Worm (Caenorhabditis elegans) whole organism, young adult: ENCODE results near the gene F10E9.1.

Experiments used
- B0261.1 ChIP-seq: sonication (generic microtip); optimal IDR thresholded peaks from 2 replicates; lab custom pipeline; 2016; ENCODE audit warnings: mild to moderate bottlenecking, missing genetic modification characterization, moderate library complexity, missing compliant biosample characterization
- D2030.7 ChIP-seq: fragments of 200-800 bp; sonication (Bioruptor generic); IDR thresholded peaks from 2 replicates; pipeline ENCODE4 v1.3.6; 2022; ENCODE audit warnings: missing genetic modification reagents, missing genetic modification characterization, missing compliant biosample characterization
- F37B4.10 ChIP-seq: fragments of 200-800 bp; sonication (Bioruptor generic); IDR thresholded peaks from 2 replicates; pipeline ENCODE4 v1.3.6; 2022; ENCODE audit warnings: missing genetic modification characterization, missing compliant biosample characterization
- F55B11.4 ChIP-seq: sonication (generic microtip); optimal IDR thresholded peaks from 2 replicates; lab custom pipeline; 2016; ENCODE audit warnings: missing compliant biosample characterization, missing genetic modification characterization, borderline replicate concordance; ENCODE audit not compliant: insufficient read depth
- F57A8.1 ChIP-seq: fragments of 200-800 bp; sonication (Bioruptor generic); optimal IDR thresholded peaks from 2 replicates; lab custom pipeline; 2018; ENCODE audit warnings: mild to moderate bottlenecking, missing genetic modification characterization, moderate library complexity, missing compliant biosample characterization
- T26A5.8 ChIP-seq: sonication (generic microtip); optimal IDR thresholded peaks from 2 replicates; lab custom pipeline; 2016; ENCODE audit warnings: missing genetic modification characterization, missing compliant biosample characterization
- Y53G8AR.9 ChIP-seq: fragments of 200-800 bp; sonication (Bioruptor generic); conservative IDR thresholded peaks from 2 replicates; pipeline ENCODE4 v1.3.6; 2022; ENCODE audit warnings: missing genetic modification reagents, missing genetic modification characterization, missing compliant biosample characterization
- ama-1 ChIP-seq, 3 experiments: fragments of 150-350 bp in 1 of 3; sonication (generic microtip) in 2 of 3; optimal IDR thresholded peaks; 2 replicates each; lab custom pipeline; 2014 to 2018; ENCODE audit warnings: missing biosample characterization in 2 of 3, missing genetic modification characterization in 2 of 3, missing genetic modification reagents in 2 of 3
- aptf-3 ChIP-seq: fragments of 200-800 bp; sonication (Bioruptor generic); IDR thresholded peaks from 2 replicates; pipeline ENCODE4 v1.3.6; 2022; ENCODE audit warnings: missing genetic modification characterization, missing compliant biosample characterization
- atf-7 ChIP-seq: sonication (generic microtip); optimal IDR thresholded peaks from 2 replicates; lab custom pipeline; 2017; ENCODE audit warnings: mild to moderate bottlenecking, missing genetic modification characterization, missing compliant biosample characterization
- attf-3 ChIP-seq: fragments of 200-800 bp; sonication (Bioruptor generic); conservative IDR thresholded peaks from 2 replicates; pipeline ENCODE4 v1.3.6; 2022; ENCODE audit warnings: missing genetic modification reagents, missing genetic modification characterization, missing compliant biosample characterization
- bed-2 ChIP-seq: fragments of 200-800 bp; sonication (Bioruptor generic); IDR thresholded peaks from 2 replicates; pipeline ENCODE4 v1.3.6; 2022; ENCODE audit warnings: missing genetic modification reagents, missing genetic modification characterization, missing compliant biosample characterization
- ceh-40 ChIP-seq: fragments of 200-800 bp; sonication (Bioruptor generic); IDR thresholded peaks from 2 replicates; pipeline ENCODE4 v1.3.6; 2022; ENCODE audit warnings: missing genetic modification characterization, missing compliant biosample characterization
- ceh-79 ChIP-seq: sonication (generic microtip); optimal IDR thresholded peaks from 2 replicates; lab custom pipeline; 2017; ENCODE audit warnings: mild to moderate bottlenecking, missing genetic modification characterization, missing compliant biosample characterization
- chd-7 ChIP-seq: sonication (generic microtip); optimal IDR thresholded peaks from 2 replicates; lab custom pipeline; 2016; ENCODE audit warnings: mild to moderate bottlenecking, missing genetic modification characterization, moderate library complexity, missing compliant biosample characterization
- die-1 ChIP-seq: sonication (generic microtip); optimal IDR thresholded peaks from 2 replicates; lab custom pipeline; 2016; ENCODE audit warnings: missing genotype, mild to moderate bottlenecking, missing genetic modification characterization, missing compliant biosample characterization
- dox-1 ChIP-seq: fragments of 200-800 bp; sonication (Bioruptor generic); IDR thresholded peaks from 2 replicates; pipeline ENCODE4 v1.3.6; 2022; ENCODE audit warnings: missing genetic modification reagents, missing genetic modification characterization, missing compliant biosample characterization
- egl-44 ChIP-seq: fragments of 200-800 bp; sonication (Bioruptor generic); IDR thresholded peaks from 2 replicates; pipeline ENCODE4 v1.3.6; 2022; ENCODE audit warnings: missing genetic modification reagents, missing genetic modification characterization, missing compliant biosample characterization
- fkh-3 ChIP-seq: sonication (generic microtip); optimal IDR thresholded peaks from 2 replicates; lab custom pipeline; 2016; ENCODE audit warnings: mild to moderate bottlenecking, missing genetic modification characterization, missing compliant biosample characterization
- gei-17 ChIP-seq: fragments of 200-800 bp; sonication (Bioruptor generic); optimal IDR thresholded peaks from 2 replicates; lab custom pipeline; 2018; ENCODE audit warnings: mild to moderate bottlenecking, missing genetic modification characterization, missing compliant biosample characterization
- hlh-12 ChIP-seq: sonication (generic microtip); optimal IDR thresholded peaks from 2 replicates; lab custom pipeline; 2016; ENCODE audit warnings: missing genetic modification characterization, missing compliant biosample characterization
- hmg-20 ChIP-seq: fragments of 200-800 bp; sonication (Bioruptor generic); IDR thresholded peaks from 2 replicates; pipeline ENCODE4 v1.3.6; 2022; ENCODE audit warnings: missing genetic modification reagents, missing genetic modification characterization, missing compliant biosample characterization
- lin-26 ChIP-seq: fragments of 200-800 bp; sonication (Bioruptor generic); IDR thresholded peaks from 2 replicates; pipeline ENCODE4 v1.3.6; 2022; ENCODE audit warnings: missing genetic modification reagents, missing genetic modification characterization, missing compliant biosample characterization
- lin-40 ChIP-seq: sonication (generic microtip); optimal IDR thresholded peaks from 2 replicates; lab custom pipeline; 2016; ENCODE audit warnings: missing genetic modification characterization, mild to moderate bottlenecking, missing compliant biosample characterization, missing genotype, missing genetic modification reagents
- lin-54 ChIP-seq: fragments of 200-800 bp; sonication (Bioruptor generic); optimal IDR thresholded peaks from 2 replicates; lab custom pipeline; 2018; ENCODE audit warnings: mild to moderate bottlenecking, missing genetic modification characterization, missing compliant biosample characterization
- lsy-27 ChIP-seq: sonication (generic microtip); optimal IDR thresholded peaks from 2 replicates; lab custom pipeline; 2017; ENCODE audit warnings: missing genetic modification characterization, mild to moderate bottlenecking, missing compliant biosample characterization, antibody characterized with exemption, missing genotype, borderline replicate concordance; ENCODE audit not compliant: insufficient read depth
- madf-10 ChIP-seq: sonication (generic microtip); optimal IDR thresholded peaks from 2 replicates; lab custom pipeline; 2016; ENCODE audit warnings: mild to moderate bottlenecking, missing genetic modification characterization, missing compliant biosample characterization
- madf-3 ChIP-seq: fragments of 200-800 bp; sonication (Bioruptor generic); IDR thresholded peaks from 2 replicates; pipeline ENCODE4 v1.3.6; 2022; ENCODE audit warnings: missing genetic modification reagents, missing genetic modification characterization, missing compliant biosample characterization
- mxl-1 ChIP-seq: sonication (generic microtip); optimal IDR thresholded peaks from 2 replicates; lab custom pipeline; 2016; ENCODE audit warnings: missing genetic modification characterization, missing compliant biosample characterization
- nhr-179 ChIP-seq: sonication (generic microtip); optimal IDR thresholded peaks from 2 replicates; lab custom pipeline; 2016; ENCODE audit warnings: mild to moderate bottlenecking, missing genetic modification characterization, missing compliant biosample characterization
- nhr-27 ChIP-seq: fragments of 200-800 bp; sonication (Bioruptor generic); optimal IDR thresholded peaks from 2 replicates; lab custom pipeline; 2018; ENCODE audit warnings: mild to moderate bottlenecking, missing genetic modification characterization, moderate library complexity, missing compliant biosample characterization
- rpc-1 ChIP-seq, 2 experiments: fragments of 150-350 bp in 1 of 2; sonication (generic microtip) in 1 of 2; optimal IDR thresholded peaks; 2 replicates each; lab custom pipeline; 2014 to 2018; ENCODE audit warnings: missing biosample characterization in 1 of 2, missing genetic modification characterization in 1 of 2, missing genetic modification reagents in 1 of 2, missing genotype in 1 of 2
- sea-2 ChIP-seq: fragments of 200-800 bp; sonication (Bioruptor generic); IDR thresholded peaks from 2 replicates; pipeline ENCODE4 v1.3.6; 2022; ENCODE audit warnings: missing genetic modification characterization, missing compliant biosample characterization
- snpc-1.3 ChIP-seq: sonication (generic microtip); optimal IDR thresholded peaks from 2 replicates; lab custom pipeline; 2017; ENCODE audit warnings: missing genetic modification characterization, mild to moderate bottlenecking, missing compliant biosample characterization, antibody characterized with exemption, moderate library complexity, missing genotype, missing genetic modification reagents; ENCODE audit not compliant: insufficient read depth
- sptf-2 ChIP-seq: fragments of 200-800 bp; sonication (Bioruptor generic); optimal IDR thresholded peaks from 2 replicates; lab custom pipeline; 2018; ENCODE audit warnings: mild to moderate bottlenecking, missing genetic modification characterization, missing compliant biosample characterization
- tlf-1 ChIP-seq: fragments of 200-800 bp; sonication (Bioruptor generic); optimal IDR thresholded peaks from 2 replicates; lab custom pipeline; 2018; ENCODE audit warnings: mild to moderate bottlenecking, missing genetic modification characterization, missing compliant biosample characterization
- unc-62 ChIP-seq: fragments of 150-350 bp; optimal IDR thresholded peaks from 2 replicates; lab custom pipeline; 2014; ENCODE audit warnings: missing biosample characterization, missing genetic modification reagents, missing genetic modification characterization
- zfh-2 ChIP-seq: fragments of 200-800 bp; sonication (Bioruptor generic); conservative IDR thresholded peaks from 2 replicates; pipeline ENCODE4 v1.3.6; 2022; ENCODE audit warnings: missing genetic modification reagents, missing genetic modification characterization, missing compliant biosample characterization
- ztf-26 ChIP-seq: sonication (generic microtip); optimal IDR thresholded peaks from 2 replicates; lab custom pipeline; 2017; ENCODE audit warnings: missing genetic modification characterization, missing compliant biosample characterization

F10E9.1 gene

DNA sequence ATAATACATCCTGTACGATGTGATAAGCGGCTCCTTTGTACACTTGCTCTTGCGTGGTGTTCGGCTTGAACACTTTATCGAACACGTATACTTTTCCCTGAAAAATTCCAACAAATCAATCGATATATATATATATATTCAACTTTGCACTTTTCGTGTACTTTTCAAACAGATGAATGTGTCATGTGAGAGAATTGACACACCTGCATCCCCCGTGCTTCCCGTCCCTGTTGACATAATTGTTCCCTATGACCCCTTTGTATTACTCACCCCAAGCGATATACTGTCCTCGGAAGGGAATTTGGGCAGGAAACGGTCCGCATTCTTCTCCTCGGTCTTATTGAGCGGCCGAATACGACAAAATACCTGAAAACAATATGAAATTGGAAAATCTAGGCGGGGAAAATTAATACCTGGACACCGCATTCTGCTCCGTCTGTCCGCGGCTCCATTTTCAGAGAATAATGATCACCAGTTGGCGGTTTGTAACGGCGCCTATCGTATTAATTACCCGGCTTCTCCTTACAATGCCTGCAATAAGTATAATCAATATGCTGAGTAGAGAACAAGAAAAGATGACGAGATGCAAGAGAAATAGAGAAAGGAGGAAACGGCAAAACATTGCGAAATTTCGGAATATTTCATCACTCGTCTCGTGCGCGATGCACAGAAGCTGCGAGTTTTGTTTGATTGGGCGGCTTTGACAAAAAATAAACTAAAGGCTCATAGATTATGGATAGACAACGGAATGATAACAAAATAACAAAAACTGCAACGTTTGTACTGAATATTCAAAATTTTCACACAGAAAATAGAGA is 31.9 kb downstream of the F10E9.1 start, which contains the start of gene unc-116 (continued):
- TF ChIP-seq F37B4.10 (GFP tag; lab: Robert Waterston, UW) (no peak), nhr-179 (tag; lab: Kevin White, UChicago) (no peak), chd-7 (tag; lab: Kevin White, UChicago) (no peak), atf-7 (tag; lab: Kevin White, UChicago) (no peak), lin-40 (tag; lab: Kevin White, UChicago) (no peak), mxl-1 (tag; lab: Kevin White, UChicago) (no peak), sptf-2 (no peak), madf-3 (no peak), fkh-3 (no peak), gei-17 (no peak), lsy-27 (tag; lab: Kevin White, UChicago) (no peak), die-1 (no peak), nhr-27 (tag; lab: Kevin White, UChicago) (no peak), lin-54 (GFP tag; lab: Kevin White, UChicago) (no peak), rpc-1 (optimal IDR thresholded peaks at IDR 0.05; lab: Kevin White, UChicago) (no peak), rpc-1 (tag; optimal IDR thresholded peaks at IDR 0.05; lab: Kevin White, UChicago) (no peak), tlf-1 (GFP tag; lab: Kevin White, UChicago) (no peak), ama-1 (optimal IDR thresholded peaks at IDR 0.05; lab: Kevin White, UChicago) (no peak), ama-1 (GFP tag; optimal IDR thresholded peaks at IDR 0.05; lab: Kevin White, UChicago) (no peak), hmg-20 (GFP tag; lab: Robert Waterston, UW) (no peak), egl-44 (GFP tag; lab: Robert Waterston, UW) (no peak), hlh-12 (tag; lab: Kevin White, UChicago) (no peak), Y53G8AR.9 (no peak), aptf-3 (no peak), F55B11.4 (tag; lab: Kevin White, UChicago) (no peak), unc-62 (GFP tag; lab: Kevin White, UChicago) (no peak), lin-26 (GFP tag; lab: Robert Waterston, UW) (no peak), snpc-1.3 (no peak), sea-2 (no peak), ztf-26 (tag; lab: Kevin White, UChicago) (no peak), attf-3 (GFP tag; lab: Robert Waterston, UW) (0 out of 2 replicates have a peak, but pooled peaks have one; percentile 10), F57A8.1 (GFP tag; lab: Kevin White, UChicago) (no peak), D2030.7 (GFP tag; lab: Robert Waterston, UW) (no peak), dox-1 (0 out of 2 replicates have a peak, but pooled peaks have one; percentile 7), madf-10 (no peak), ceh-79 (peak; percentile 8), zfh-2 (GFP tag; lab: Robert Waterston, UW) (no peak; the same call in none of the 2 replicates), bed-2 (GFP tag; lab: Robert Waterston, UW) (no peak), B0261.1 (tag; lab: Kevin White, UChicago) (no peak), ceh-40 (GFP tag; lab: Robert Waterston, UW) (no peak), T26A5.8 (tag; lab: Kevin White, UChicago) (no peak)
